Fruit fly (Drosophila melanogaster): ENCODE results near the gene CG10866.

DNA sequence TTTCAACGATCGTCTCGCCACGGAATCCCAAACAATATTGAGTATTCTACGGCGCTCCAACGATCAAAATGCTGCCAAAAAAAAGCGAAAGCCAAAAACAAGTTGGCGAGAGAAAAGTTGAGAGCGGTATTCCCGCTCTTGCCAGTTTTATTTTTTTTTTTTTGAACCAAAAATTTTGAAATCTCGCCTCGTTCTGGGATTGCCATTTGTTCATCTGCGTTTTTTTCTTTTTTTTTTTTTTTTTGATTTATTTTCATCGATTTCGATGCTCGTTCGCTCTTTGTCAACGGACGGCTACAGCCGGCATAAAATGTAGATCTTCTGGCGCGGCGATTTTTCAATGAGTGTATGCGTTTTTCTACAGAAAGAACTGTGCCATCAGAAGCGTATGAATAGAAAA, 4.2 kb downstream of the CG10866 start:
- TF ChIP-seq CG8478 (optimal IDR thresholded peaks at IDR 0.05) (no peak), usp (GFP tag; optimal IDR thresholded peaks at IDR 0.05) (no peak), pan (optimal IDR thresholded peaks at IDR 0.05) (no peak)

All from whole organism.